Worm (Caenorhabditis elegans): Measurements from ENCODE around the gene T15B7.15.

DNA sequence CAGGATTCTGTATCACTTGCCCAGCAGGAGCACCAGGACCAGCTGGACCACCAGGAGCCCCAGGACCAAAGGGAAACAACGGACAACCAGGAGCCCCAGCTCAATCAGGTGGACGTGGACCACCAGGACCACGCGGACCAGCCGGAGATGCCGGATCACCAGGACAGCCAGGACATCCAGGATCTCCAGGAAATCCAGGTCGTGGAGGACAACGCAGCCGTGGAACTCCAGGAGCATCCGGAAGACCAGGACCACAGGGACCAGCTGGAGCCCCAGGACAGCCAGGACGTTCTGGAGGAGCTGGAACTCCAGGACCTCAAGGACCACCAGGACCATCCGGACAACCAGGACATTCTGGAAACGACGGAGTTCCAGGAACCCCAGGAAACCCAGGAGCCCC is 2.4 kb downstream of the T15B7.15 start:
- TF ChIP-seq ama-1 (optimal IDR thresholded peaks at IDR 0.05) (no peak), lin-15B (tag; optimal IDR thresholded peaks at IDR 0.05) (no peak), ztf-4 (tag; optimal IDR thresholded peaks at IDR 0.05) (no peak), tbx-2 (tag; optimal IDR thresholded peaks at IDR 0.05) (no peak), snpc-4 (tag; optimal IDR thresholded peaks at IDR 0.05) (no peak), ets-5 (GFP tag; IDR thresholded peaks at IDR 0.05) (no peak), unc-130 (tag; optimal IDR thresholded peaks at IDR 0.05) (no peak), blmp-1 (tag; optimal IDR thresholded peaks at IDR 0.05) (no peak)

Measured in whole organism, L1 larva.